Worm (Caenorhabditis elegans): ENCODE measurements around the gene tgn-38.

ce11 chrIV:12043054-12043453 is 14.1 kb upstream of the tgn-38 start:
- TF ChIP-seq lsy-27 (tag; optimal IDR thresholded peaks at IDR 0.05; ENCODE audit: borderline replicate concordance, insufficient read depth) (no peak), D2030.7 (GFP tag; IDR thresholded peaks at IDR 0.05) (no peak), xnd-1 (tag; optimal IDR thresholded peaks at IDR 0.05) (no peak), aptf-2 (GFP tag; conservative IDR thresholded peaks at IDR 0.05) (no peak), dpl-1 (GFP tag; optimal IDR thresholded peaks at IDR 0.05) (no peak), nhr-120 (GFP tag; IDR thresholded peaks at IDR 0.05) (no peak), ama-1 (optimal IDR thresholded peaks at IDR 0.05) (no peak), ama-1 (GFP tag; optimal IDR thresholded peaks at IDR 0.05) (no peak), die-1 (tag; optimal IDR thresholded peaks at IDR 0.05) (no peak), ceh-27 (GFP tag; optimal IDR thresholded peaks at IDR 0.05) (no peak), cebp-2 (GFP tag; IDR thresholded peaks at IDR 0.05) (no peak), F57C9.4 (tag; optimal IDR thresholded peaks at IDR 0.05) (no peak)
